Worm (Caenorhabditis elegans) whole organism, L2 larva: ENCODE results near the gene F40G9.19.
A peak's percentile ranks its signal among the peaks of the same experiment; 100 is the strongest.

ENCODE experiments used
- C34F6.9 ChIP-seq: fragments of 150-350 bp; optimal IDR thresholded peaks from 2 replicates; lab custom pipeline; 2014; ENCODE audit warnings: missing biosample characterization, missing genetic modification characterization
- F13H6.1 ChIP-seq: sonication (generic microtip); optimal IDR thresholded peaks from 2 replicates; lab custom pipeline; 2016; ENCODE audit warnings: missing genetic modification characterization, missing compliant biosample characterization
- R02D3.7 ChIP-seq: fragments of 150-350 bp; optimal IDR thresholded peaks from 2 replicates; lab custom pipeline; 2014; ENCODE audit warnings: missing biosample characterization, missing genetic modification characterization
- Y55F3AM.14 ChIP-seq: fragments of 200-800 bp; sonication (Bioruptor generic); optimal IDR thresholded peaks from 2 replicates; lab custom pipeline; 2018; ENCODE audit warnings: mild to moderate bottlenecking, missing genetic modification characterization, missing compliant biosample characterization
- ZK546.5 ChIP-seq: sonication (generic microtip); optimal IDR thresholded peaks from 2 replicates; lab custom pipeline; 2017; ENCODE audit warnings: missing biosample characterization, missing genetic modification characterization
- alr-1 ChIP-seq: fragments of 150-350 bp; optimal IDR thresholded peaks from 2 replicates; lab custom pipeline; 2014; ENCODE audit warnings: missing biosample characterization, missing genetic modification characterization
- aly-2 ChIP-seq: fragments of 150-350 bp; optimal IDR thresholded peaks from 2 replicates; lab custom pipeline; 2014; ENCODE audit warnings: missing biosample characterization, missing genetic modification characterization
- ama-1 ChIP-seq: fragments of 150-350 bp; optimal IDR thresholded peaks from 2 replicates; lab custom pipeline; 2018; ENCODE audit warnings: inconsistent platforms
- blmp-1 ChIP-seq: sonication (generic microtip); optimal IDR thresholded peaks from 2 replicates; lab custom pipeline; 2017; ENCODE audit warnings: missing genetic modification characterization, mild to moderate bottlenecking, missing compliant biosample characterization, antibody characterized with exemption, moderate library complexity; ENCODE audit not compliant: insufficient read depth
- ceh-16 ChIP-seq: fragments of 150-350 bp; optimal IDR thresholded peaks from 2 replicates; lab custom pipeline; 2014; ENCODE audit warnings: missing biosample characterization, missing genetic modification characterization
- ceh-82 ChIP-seq: fragments of 150-350 bp; optimal IDR thresholded peaks from 2 replicates; lab custom pipeline; 2014; ENCODE audit warnings: missing biosample characterization, missing genetic modification characterization
- crh-2 ChIP-seq: sonication (generic microtip); optimal IDR thresholded peaks from 2 replicates; lab custom pipeline; 2017; ENCODE audit warnings: missing biosample characterization, missing genetic modification characterization
- dmd-4 ChIP-seq: sonication (generic microtip); optimal IDR thresholded peaks from 2 replicates; lab custom pipeline; 2017; ENCODE audit warnings: missing biosample characterization, missing genetic modification characterization
- egl-27 ChIP-seq: sonication (generic microtip); optimal IDR thresholded peaks from 3 replicates; lab custom pipeline; 2017; ENCODE audit warnings: missing biosample characterization, missing genetic modification reagents, missing genetic modification characterization
- elt-1 ChIP-seq: fragments of 150-350 bp; optimal IDR thresholded peaks from 2 replicates; lab custom pipeline; 2014; ENCODE audit warnings: missing biosample characterization, missing genetic modification characterization
- elt-3 ChIP-seq: sonication (generic microtip); optimal IDR thresholded peaks from 2 replicates; lab custom pipeline; 2017; ENCODE audit warnings: missing biosample characterization, missing genetic modification characterization
- fos-1 ChIP-seq: fragments of 150-350 bp; optimal IDR thresholded peaks from 2 replicates; lab custom pipeline; 2014; ENCODE audit warnings: missing biosample characterization, missing genetic modification characterization
- gmeb-1 ChIP-seq: fragments of 150-350 bp; optimal IDR thresholded peaks from 2 replicates; lab custom pipeline; 2014; ENCODE audit warnings: missing biosample characterization, missing genetic modification characterization
- lin-11 ChIP-seq: fragments of 150-350 bp; sonication (generic microtip); optimal IDR thresholded peaks from 2 replicates; lab custom pipeline; 2014; ENCODE audit warnings: missing biosample characterization, missing genetic modification characterization, inconsistent platforms, mixed read lengths
- lin-13 ChIP-seq: fragments of 150-350 bp; optimal IDR thresholded peaks from 2 replicates; lab custom pipeline; 2014; ENCODE audit warnings: missing biosample characterization, missing genetic modification reagents, missing genetic modification characterization
- lin-39 ChIP-seq: fragments of 150-350 bp; optimal IDR thresholded peaks from 2 replicates; lab custom pipeline; 2014; ENCODE audit warnings: missing biosample characterization, missing genetic modification reagents, missing genetic modification characterization
- mab-5 ChIP-seq: fragments of 150-350 bp; optimal IDR thresholded peaks from 2 replicates; lab custom pipeline; 2014; ENCODE audit warnings: missing biosample characterization, missing genetic modification characterization
- mbf-1 ChIP-seq: sonication (generic microtip); optimal IDR thresholded peaks from 2 replicates; lab custom pipeline; 2017; ENCODE audit warnings: missing biosample characterization, missing genetic modification characterization
- mdl-1 ChIP-seq, 2 experiments: fragments of 150-350 bp in 1 of 2; sonication (generic microtip) in 1 of 2; optimal IDR thresholded peaks; 2 replicates each; lab custom pipeline; 2017; ENCODE audit warnings: missing biosample characterization in 2 of 2, missing genetic modification characterization in 2 of 2
- nhr-10 ChIP-seq: sonication (generic microtip); optimal IDR thresholded peaks from 2 replicates; lab custom pipeline; 2017; ENCODE audit warnings: missing biosample characterization, missing genetic modification characterization
- nhr-11 ChIP-seq: fragments of 150-350 bp; optimal IDR thresholded peaks from 2 replicates; lab custom pipeline; 2014; ENCODE audit warnings: missing biosample characterization, missing genetic modification characterization
- nhr-12 ChIP-seq: fragments of 150-350 bp; optimal IDR thresholded peaks from 2 replicates; lab custom pipeline; 2014; ENCODE audit warnings: missing biosample characterization, missing genetic modification characterization
- nhr-129 ChIP-seq: fragments of 150-350 bp; optimal IDR thresholded peaks from 2 replicates; lab custom pipeline; 2014; ENCODE audit warnings: missing biosample characterization, missing genetic modification characterization
- nhr-21 ChIP-seq: fragments of 150-350 bp; optimal IDR thresholded peaks from 2 replicates; lab custom pipeline; 2014; ENCODE audit warnings: missing biosample characterization, missing genetic modification characterization
- nhr-23 ChIP-seq: fragments of 150-350 bp; optimal IDR thresholded peaks from 2 replicates; lab custom pipeline; 2014; ENCODE audit warnings: missing biosample characterization, missing genetic modification reagents, missing genetic modification characterization
- nhr-237 ChIP-seq: fragments of 150-350 bp; optimal IDR thresholded peaks from 2 replicates; lab custom pipeline; 2014; ENCODE audit warnings: missing biosample characterization, missing genetic modification characterization
- nhr-25 ChIP-seq: fragments of 150-350 bp; sonication (generic microtip); optimal IDR thresholded peaks from 3 replicates; lab custom pipeline; 2014; ENCODE audit warnings: missing biosample characterization, missing genetic modification characterization
- nhr-6 ChIP-seq: fragments of 150-350 bp; optimal IDR thresholded peaks from 2 replicates; lab custom pipeline; 2014; ENCODE audit warnings: missing biosample characterization, missing genetic modification characterization
- nhr-77 ChIP-seq: fragments of 150-350 bp; optimal IDR thresholded peaks from 2 replicates; lab custom pipeline; 2014; ENCODE audit warnings: missing biosample characterization, missing genetic modification characterization
- peb-1 ChIP-seq: fragments of 150-350 bp; optimal IDR thresholded peaks from 2 replicates; lab custom pipeline; 2014; ENCODE audit warnings: missing biosample characterization, missing genetic modification characterization
- sem-4 ChIP-seq: fragments of 150-350 bp; optimal IDR thresholded peaks from 2 replicates; lab custom pipeline; 2014; ENCODE audit warnings: missing biosample characterization, missing genetic modification reagents, missing genetic modification characterization
- skn-1 ChIP-seq: sonication (generic microtip); optimal IDR thresholded peaks from 2 replicates; lab custom pipeline; 2017; ENCODE audit warnings: missing biosample characterization, missing genetic modification characterization
- sma-3 ChIP-seq: sonication (generic microtip); optimal IDR thresholded peaks from 2 replicates; lab custom pipeline; 2016; ENCODE audit warnings: missing genetic modification reagents, missing genetic modification characterization, missing compliant biosample characterization
- sma-9 ChIP-seq, 2 experiments: fragments of 150-350 bp in 1 of 2; sonication (generic microtip) in 1 of 2; optimal IDR thresholded peaks; 2 replicates each; lab custom pipeline; 2014 to 2016; ENCODE audit warnings: missing genetic modification characterization in 2 of 2, mild to moderate bottlenecking in 1 of 2, missing biosample characterization in 1 of 2, missing compliant biosample characterization in 1 of 2, missing genetic modification reagents in 1 of 2, moderate library complexity in 1 of 2
- snpc-4 ChIP-seq: fragments of 150-350 bp; optimal IDR thresholded peaks from 2 replicates; lab custom pipeline; 2014; ENCODE audit warnings: missing biosample characterization, missing genetic modification characterization
- unc-39 ChIP-seq: fragments of 150-350 bp; optimal IDR thresholded peaks from 2 replicates; lab custom pipeline; 2014; ENCODE audit warnings: missing biosample characterization, missing genetic modification characterization
- unc-55 ChIP-seq: fragments of 150-350 bp; sonication (generic microtip); optimal IDR thresholded peaks from 3 replicates; lab custom pipeline; 2014; ENCODE audit warnings: missing biosample characterization, missing genetic modification reagents, missing genetic modification characterization
- unc-62 ChIP-seq: fragments of 150-350 bp; optimal IDR thresholded peaks from 2 replicates; lab custom pipeline; 2014; ENCODE audit warnings: missing biosample characterization, missing genetic modification reagents, missing genetic modification characterization
- ztf-1 ChIP-seq: fragments of 200-800 bp; sonication (Bioruptor generic); conservative IDR thresholded peaks from 2 replicates; pipeline ENCODE4 v1.3.6; 2022; ENCODE audit warnings: missing genetic modification characterization, missing compliant biosample characterization
- ztf-11 ChIP-seq: sonication (generic microtip); optimal IDR thresholded peaks from 2 replicates; lab custom pipeline; 2017; ENCODE audit warnings: missing biosample characterization, missing genetic modification characterization
- ztf-4 ChIP-seq: fragments of 150-350 bp; optimal IDR thresholded peaks from 2 replicates; lab custom pipeline; 2014; ENCODE audit warnings: missing biosample characterization, missing genetic modification characterization

F40G9.19 gene

ce11 chrIII:173501-173900 is at the start of gene F40G9.19:
F40G9.19 (plus strand) TSS chrIII:173801.
- no peak for TF ChIP-seq nhr-12 (tag; lab: Kevin White, UChicago)
- TF ChIP-seq nhr-6 (tag; lab: Kevin White, UChicago): no peak
- no peak for TF ChIP-seq C34F6.9 (tag; lab: Kevin White, UChicago)
- no peak for TF ChIP-seq ztf-4 (tag; lab: Kevin White, UChicago)

- TF ChIP-seq snpc-4 (tag; lab: Kevin White, UChicago) (no peak), sma-9 (GFP tag; optimal IDR thresholded peaks at IDR 0.05; lab: Kevin White, UChicago) (no peak), sma-9 (tag; optimal IDR thresholded peaks at IDR 0.05; lab: Kevin White, UChicago) (no peak), ZK546.5 (no peak), nhr-11 (no peak), mab-5 (tag; lab: Kevin White, UChicago) (no peak), skn-1 (tag; lab: Kevin White, UChicago) (no peak), ceh-82 (tag; lab: Kevin White, UChicago) (no peak), sma-3 (no peak)
Observed at ce11 chrIII:124478-124877, 49.1 kb upstream of the F40G9.19 start, which contains the start of gene pals-23. pals-23 (plus strand) TSS chrIII:124778.

- no peak for TF ChIP-seq crh-2 (tag; lab: Kevin White, UChicago)
- TF ChIP-seq Y55F3AM.14 (GFP tag; lab: Kevin White, UChicago): no peak
- no peak for TF ChIP-seq lin-11 (tag; lab: Kevin White, UChicago)
- TF ChIP-seq unc-55 (GFP tag; lab: Kevin White, UChicago): no peak
Observed at ce11 chrIII:130650-131049, 43.0 kb upstream of the F40G9.19 start, which contains the start of the genes nhr-280 and C29F9.2. nhr-280 (minus strand) TSS chrIII:130750. C29F9.2 (plus strand) TSS chrIII:130947.

ce11 chrIII:131627-132026 is 42.0 kb upstream of the F40G9.19 start:
- TF ChIP-seq nhr-129 (tag; lab: Kevin White, UChicago) (peak; percentile 79), unc-39 (tag; lab: Kevin White, UChicago) (no peak), elt-3 (tag; lab: Kevin White, UChicago) (no peak), unc-55 (GFP tag; lab: Kevin White, UChicago) (peak; percentile 84), F13H6.1 (tag; lab: Kevin White, UChicago) (peak; percentile 22), elt-1 (tag; lab: Kevin White, UChicago) (no peak), ztf-11 (tag; lab: Kevin White, UChicago) (no peak), sem-4 (no peak), nhr-10 (tag; lab: Kevin White, UChicago) (no peak), blmp-1 (tag; lab: Kevin White, UChicago) (no peak), fos-1 (peak; percentile 54), ceh-16 (tag; lab: Kevin White, UChicago) (no peak), ama-1 (lab: Kevin White, UChicago) (no peak), nhr-77 (no peak), sma-9 (GFP tag; optimal IDR thresholded peaks at IDR 0.05; lab: Kevin White, UChicago) (no peak), sma-9 (tag; optimal IDR thresholded peaks at IDR 0.05; lab: Kevin White, UChicago) (no peak), gmeb-1 (tag; lab: Kevin White, UChicago) (peak; percentile 46), mbf-1 (tag; lab: Kevin White, UChicago) (no peak), unc-62 (GFP tag; lab: Kevin White, UChicago) (no peak), nhr-25 (tag; lab: Kevin White, UChicago) (no peak), nhr-237 (tag; lab: Kevin White, UChicago) (no peak), ceh-82 (tag; lab: Kevin White, UChicago) (no peak), lin-39 (tag; lab: Kevin White, UChicago) (no peak), nhr-23 (no peak), sma-3 (no peak), R02D3.7 (no peak), nhr-6 (tag; lab: Kevin White, UChicago) (peak; percentile 31), Y55F3AM.14 (GFP tag; lab: Kevin White, UChicago) (no peak), peb-1 (tag; lab: Kevin White, UChicago) (no peak), nhr-11 (no peak), nhr-21 (peak; percentile 16), mdl-1 (tag; optimal IDR thresholded peaks at IDR 0.05; lab: Kevin White, UChicago) (no peak), dmd-4 (tag; lab: Kevin White, UChicago) (no peak), alr-1 (tag; lab: Kevin White, UChicago) (no peak), egl-27 (tag; lab: Kevin White, UChicago) (no peak), snpc-4 (tag; lab: Kevin White, UChicago) (no peak), ZK546.5 (no peak), skn-1 (tag; lab: Kevin White, UChicago) (no peak), lin-13 (no peak), mab-5 (tag; lab: Kevin White, UChicago) (no peak), lin-11 (tag; lab: Kevin White, UChicago) (no peak), nhr-12 (tag; lab: Kevin White, UChicago) (no peak), ztf-1 (GFP tag; lab: Robert Waterston, UW) (no peak), aly-2 (tag; lab: Kevin White, UChicago) (no peak)
